Worm (Caenorhabditis elegans) whole organism, mixed stage, embryonic: ENCODE data around the gene W03G11.2.

Source experiments
- M03D4.4 ChIP-seq: sonication (generic microtip); optimal IDR thresholded peaks from 2 replicates; lab custom pipeline; 2017; ENCODE audit warnings: mild to moderate bottlenecking, missing genetic modification characterization, missing compliant biosample characterization
- bed-3 ChIP-seq: fragments of 200-800 bp; sonication (Bioruptor generic); optimal IDR thresholded peaks from 3 replicates; lab custom pipeline; 2018; ENCODE audit warnings: mild to moderate bottlenecking, missing genetic modification characterization, moderate library complexity, missing compliant biosample characterization
- blmp-1 ChIP-seq: fragments of 150-350 bp; optimal IDR thresholded peaks from 2 replicates; lab custom pipeline; 2014; ENCODE audit warnings: missing biosample characterization, missing genetic modification characterization
- ceh-39 ChIP-seq: fragments of 150-350 bp; optimal IDR thresholded peaks from 2 replicates; lab custom pipeline; 2014; ENCODE audit warnings: missing biosample characterization, missing genetic modification characterization
- ceh-43 ChIP-seq: fragments of 200-800 bp; sonication (Bioruptor generic); optimal IDR thresholded peaks from 2 replicates; lab custom pipeline; 2018; ENCODE audit warnings: mild to moderate bottlenecking, missing genetic modification characterization, moderate library complexity, missing compliant biosample characterization
- ceh-83 ChIP-seq: fragments of 200-800 bp; sonication (Bioruptor generic); optimal IDR thresholded peaks from 2 replicates; lab custom pipeline; 2018; ENCODE audit warnings: mild to moderate bottlenecking, missing genetic modification characterization, missing compliant biosample characterization
- ces-1 ChIP-seq: fragments of 150-350 bp; optimal IDR thresholded peaks from 2 replicates; lab custom pipeline; 2014; ENCODE audit warnings: missing biosample characterization, missing genetic modification reagents, missing genetic modification characterization
- cnd-1 ChIP-seq: fragments of 200-800 bp; sonication (Bioruptor generic); optimal IDR thresholded peaks from 2 replicates; lab custom pipeline; 2018; ENCODE audit warnings: mild to moderate bottlenecking, missing genetic modification characterization, missing compliant biosample characterization
- drap-1 ChIP-seq: fragments of 200-800 bp; sonication (Bioruptor generic); optimal IDR thresholded peaks from 3 replicates; lab custom pipeline; 2018; ENCODE audit warnings: mild to moderate bottlenecking, missing genetic modification characterization, missing compliant biosample characterization
- elt-1 ChIP-seq: sonication (generic microtip); optimal IDR thresholded peaks from 2 replicates; lab custom pipeline; 2017; ENCODE audit warnings: missing genetic modification characterization, mild to moderate bottlenecking, missing compliant biosample characterization, antibody characterized with exemption, moderate library complexity, borderline replicate concordance; ENCODE audit not compliant: insufficient read depth
- elt-3 ChIP-seq: fragments of 150-350 bp; optimal IDR thresholded peaks from 2 replicates; lab custom pipeline; 2014; ENCODE audit warnings: missing biosample characterization, missing genetic modification characterization
- flh-1 ChIP-seq: fragments of 200-800 bp; sonication (Bioruptor generic); optimal IDR thresholded peaks from 2 replicates; lab custom pipeline; 2018; ENCODE audit warnings: mild to moderate bottlenecking, missing genetic modification characterization, moderate library complexity, missing compliant biosample characterization
- ham-2 ChIP-seq: fragments of 200-800 bp; sonication (Bioruptor generic); optimal IDR thresholded peaks from 2 replicates; lab custom pipeline; 2018; ENCODE audit warnings: mild to moderate bottlenecking, missing genetic modification characterization, missing compliant biosample characterization
- hlh-1 ChIP-seq: fragments of 150-350 bp; optimal IDR thresholded peaks from 2 replicates; lab custom pipeline; 2014; ENCODE audit warnings: missing biosample characterization, missing genetic modification reagents, missing genetic modification characterization
- lin-13 ChIP-seq: fragments of 150-350 bp; optimal IDR thresholded peaks from 2 replicates; lab custom pipeline; 2014; ENCODE audit warnings: missing biosample characterization, missing genetic modification characterization
- lin-32 ChIP-seq: fragments of 200-800 bp; sonication (Bioruptor generic); optimal IDR thresholded peaks from 2 replicates; lab custom pipeline; 2018; ENCODE audit warnings: mild to moderate bottlenecking, missing genetic modification characterization, missing compliant biosample characterization
- mep-1 ChIP-seq: fragments of 150-350 bp; optimal IDR thresholded peaks from 2 replicates; lab custom pipeline; 2017; ENCODE audit warnings: missing biosample characterization, missing genetic modification reagents, missing genetic modification characterization, inconsistent platforms
- mls-2 ChIP-seq: sonication (generic microtip); optimal IDR thresholded peaks from 2 replicates; lab custom pipeline; 2016; ENCODE audit warnings: mild to moderate bottlenecking, missing genetic modification characterization, moderate library complexity, missing compliant biosample characterization
- nhr-12 ChIP-seq: fragments of 150-350 bp; optimal IDR thresholded peaks from 2 replicates; lab custom pipeline; 2014; ENCODE audit warnings: missing biosample characterization, missing genetic modification characterization
- nhr-2 ChIP-seq: fragments of 150-350 bp; optimal IDR thresholded peaks from 2 replicates; lab custom pipeline; 2014; ENCODE audit warnings: missing biosample characterization, missing genetic modification characterization
- nhr-237 ChIP-seq: fragments of 150-350 bp; optimal IDR thresholded peaks from 2 replicates; lab custom pipeline; 2014; ENCODE audit warnings: missing biosample characterization, missing genetic modification characterization
- nhr-28 ChIP-seq: fragments of 150-350 bp; optimal IDR thresholded peaks from 2 replicates; lab custom pipeline; 2014; ENCODE audit warnings: missing biosample characterization, missing genetic modification characterization
- nhr-76 ChIP-seq: sonication (generic microtip); optimal IDR thresholded peaks from 2 replicates; lab custom pipeline; 2017; ENCODE audit warnings: missing biosample characterization, missing genetic modification characterization
- pha-4 ChIP-seq: fragments of 150-350 bp; optimal IDR thresholded peaks from 2 replicates; lab custom pipeline; 2018; ENCODE audit warnings: missing biosample characterization, missing genetic modification reagents, missing genetic modification characterization
- sem-2 ChIP-seq: fragments of 200-800 bp; sonication (Bioruptor generic); optimal IDR thresholded peaks from 2 replicates; lab custom pipeline; 2018; ENCODE audit warnings: mild to moderate bottlenecking, missing genetic modification characterization, missing compliant biosample characterization
- snpc-4 ChIP-seq: fragments of 150-350 bp; optimal IDR thresholded peaks from 2 replicates; lab custom pipeline; 2014; ENCODE audit warnings: missing biosample characterization, missing genetic modification characterization
- sptf-1 ChIP-seq: sonication (generic microtip); optimal IDR thresholded peaks from 2 replicates; lab custom pipeline; 2017; ENCODE audit warnings: mild to moderate bottlenecking, missing genetic modification characterization, moderate library complexity, missing compliant biosample characterization
- tbx-8 ChIP-seq: fragments of 200-800 bp; sonication (Bioruptor generic); optimal IDR thresholded peaks from 2 replicates; lab custom pipeline; 2018; ENCODE audit warnings: mild to moderate bottlenecking, missing genetic modification characterization, moderate library complexity, missing compliant biosample characterization
- unc-39 ChIP-seq: fragments of 150-350 bp; optimal IDR thresholded peaks from 2 replicates; lab custom pipeline; 2014; ENCODE audit warnings: missing biosample characterization, missing genetic modification characterization
- unc-62 ChIP-seq: fragments of 150-350 bp; optimal IDR thresholded peaks from 2 replicates; lab custom pipeline; 2014; ENCODE audit warnings: missing biosample characterization, missing genetic modification reagents, missing genetic modification characterization
- zip-8 ChIP-seq: fragments of 150-350 bp; optimal IDR thresholded peaks from 2 replicates; lab custom pipeline; 2014; ENCODE audit warnings: missing biosample characterization, missing genetic modification characterization
- ztf-11 ChIP-seq: fragments of 150-350 bp; optimal IDR thresholded peaks from 2 replicates; lab custom pipeline; 2014; ENCODE audit warnings: missing biosample characterization, missing genetic modification characterization

The W03G11.2 gene

ce11 chrX:12123152-12123551, 14.7 kb upstream of the W03G11.2 start, which contains the start of gene T01H10.11:
Gene T01H10.11, plus strand, starts transcription at chrX:12123452.
- TF ChIP-seq hlh-1: no peak
- TF ChIP-seq blmp-1 (tag; lab: Kevin White, UChicago): no peak
- no peak for TF ChIP-seq elt-1
- no peak for TF ChIP-seq ceh-43 (GFP tag; lab: Kevin White, UChicago)
- no peak for TF ChIP-seq elt-3
- no peak for TF ChIP-seq nhr-76 (tag; lab: Kevin White, UChicago)
- TF ChIP-seq lin-32 (GFP tag; lab: Kevin White, UChicago): no peak
- no peak for TF ChIP-seq M03D4.4 (tag; lab: Kevin White, UChicago)
- no peak for TF ChIP-seq ceh-83 (GFP tag; lab: Kevin White, UChicago)
- TF ChIP-seq, all 35 proteins: peak for 0

- TF ChIP-seq elt-3 (no peak), elt-1 (no peak), mep-1 (no peak), mls-2 (no peak), M03D4.4 (tag; lab: Kevin White, UChicago) (no peak), nhr-237 (tag; lab: Kevin White, UChicago) (no peak), sem-2 (no peak), tbx-8 (GFP tag; lab: Kevin White, UChicago) (no peak), ces-1 (no peak), unc-62 (no peak), unc-39 (tag; lab: Kevin White, UChicago) (no peak), drap-1 (no peak), snpc-4 (tag; lab: Kevin White, UChicago) (no peak), lin-32 (GFP tag; lab: Kevin White, UChicago) (no peak), nhr-12 (tag; lab: Kevin White, UChicago) (no peak), pha-4 (no peak), ceh-83 (GFP tag; lab: Kevin White, UChicago) (no peak)
These were observed 12.9 kb upstream of the W03G11.2 start, which contains the start of gene lgc-17 for ce11 chrX:12121285-12121684. Gene lgc-17, plus strand, starts transcription at chrX:12121585.

ce11 chrX:12118340-12118739, 9.9 kb upstream of the W03G11.2 start, which contains the start of gene lgc-16:
Gene lgc-16, plus strand, starts transcription at chrX:12118640.
- TF ChIP-seq tbx-8 (GFP tag; lab: Kevin White, UChicago): no peak
- TF ChIP-seq elt-3: no peak
- no peak for TF ChIP-seq drap-1
- TF ChIP-seq nhr-2: no peak
- no peak for TF ChIP-seq mep-1
- no peak for TF ChIP-seq nhr-237 (tag; lab: Kevin White, UChicago)
- TF ChIP-seq nhr-12 (tag; lab: Kevin White, UChicago): no peak
- TF ChIP-seq unc-39 (tag; lab: Kevin White, UChicago): no peak
- no peak for TF ChIP-seq lin-13 (tag; lab: Kevin White, UChicago)
- TF ChIP-seq ztf-11: no peak
- no peak for TF ChIP-seq pha-4
- no peak for TF ChIP-seq unc-62

ce11 chrX:12114024-12114423, 5.6 kb upstream of the W03G11.2 start, which contains the start of gene lgc-15:
Gene lgc-15, plus strand, starts transcription at chrX:12114324.
- no peak for TF ChIP-seq unc-39 (tag; lab: Kevin White, UChicago)
- no peak for TF ChIP-seq pha-4
- TF ChIP-seq sptf-1 (tag; lab: Kevin White, UChicago): no peak
- no peak for TF ChIP-seq nhr-28 (tag; lab: Kevin White, UChicago)
- no peak for TF ChIP-seq zip-8 (tag; lab: Kevin White, UChicago)
- no peak for TF ChIP-seq sem-2
- no peak for TF ChIP-seq ceh-43 (GFP tag; lab: Kevin White, UChicago)
- no peak for TF ChIP-seq blmp-1 (tag; lab: Kevin White, UChicago)
- TF ChIP-seq unc-62: no peak
- TF ChIP-seq nhr-12 (tag; lab: Kevin White, UChicago): no peak
- TF ChIP-seq ces-1: no peak
- TF ChIP-seq nhr-237 (tag; lab: Kevin White, UChicago): no peak
- no peak for TF ChIP-seq ceh-39

- TF ChIP-seq M03D4.4 (tag; lab: Kevin White, UChicago): no peak
- no peak for TF ChIP-seq mep-1
- no peak for TF ChIP-seq tbx-8 (GFP tag; lab: Kevin White, UChicago)
- TF ChIP-seq drap-1: no peak
- TF ChIP-seq ztf-11: no peak
- no peak for TF ChIP-seq ceh-43 (GFP tag; lab: Kevin White, UChicago)
- TF ChIP-seq nhr-76 (tag; lab: Kevin White, UChicago): no peak
- no peak for TF ChIP-seq lin-13 (tag; lab: Kevin White, UChicago)
- no peak for TF ChIP-seq blmp-1 (tag; lab: Kevin White, UChicago)
- no peak for TF ChIP-seq zip-8 (tag; lab: Kevin White, UChicago)
- TF ChIP-seq ham-2 (GFP tag; lab: Kevin White, UChicago): no peak
- TF ChIP-seq lin-32 (GFP tag; lab: Kevin White, UChicago): no peak
- no peak for TF ChIP-seq bed-3
- TF ChIP-seq mls-2: no peak
- no peak for TF ChIP-seq unc-39 (tag; lab: Kevin White, UChicago)
- no peak for TF ChIP-seq nhr-28 (tag; lab: Kevin White, UChicago)
- no peak for TF ChIP-seq flh-1 (GFP tag; lab: Kevin White, UChicago)
- TF ChIP-seq cnd-1 (tag; lab: Kevin White, UChicago): no peak
These were observed 2.8 kb upstream of the W03G11.2 start, which contains the start of gene lgc-14 for ce11 chrX:12111213-12111612. Gene lgc-14, plus strand, starts transcription at chrX:12111513.
